Fruit fly (Drosophila melanogaster): ENCODE results near the gene Galphaf.

The Galphaf gene

dm6 chr3L:16667663-16668465, at the start of gene Galphaf (continued):
- TF ChIP-seq Scr (GFP tag; IDR thresholded peaks at IDR 0.05; ENCODE audit: partially characterized antibody) (no peak), GATAe (GFP tag; conservative IDR thresholded peaks at IDR 0.05) (0 out of 2 replicates have a peak, but pooled peaks have one; percentile 44), ham (GFP tag; IDR thresholded peaks at IDR 0.05) (no peak), Dll (GFP tag; IDR thresholded peaks at IDR 0.05; ENCODE audit: partially characterized antibody) (peak; percentile 17; the same call in 1 of the 4 replicates), sug (tag; optimal IDR thresholded peaks at IDR 0.05) (peak; percentile 54), kni (GFP tag; optimal IDR thresholded peaks at IDR 0.05) (no peak), CG1603 (tag; optimal IDR thresholded peaks at IDR 0.05) (no peak), org-1 (GFP tag; optimal IDR thresholded peaks at IDR 0.05) (no peak), dimm (GFP tag; IDR thresholded peaks at IDR 0.05) (no peak), CG32532 (GFP tag; IDR thresholded peaks at IDR 0.05) (0 out of 2 replicates have a peak, but pooled peaks have one; percentile 20), CG12659 (GFP tag; optimal IDR thresholded peaks at IDR 0.05) (peak; percentile 11), CG10654 (GFP tag; optimal IDR thresholded peaks at IDR 0.05) (no peak), cato (GFP tag; optimal IDR thresholded peaks at IDR 0.05; ENCODE audit: borderline replicate concordance) (no peak), Xbp1 (GFP tag; optimal IDR thresholded peaks at IDR 0.05) (no peak), CG3163 (GFP tag; optimal IDR thresholded peaks at IDR 0.05) (peak; percentile 89), cg (GFP tag; optimal IDR thresholded peaks at IDR 0.05) (peak; percentile 29), sr (GFP tag; IDR thresholded peaks at IDR 0.05) (peak; percentile 20; the same call in 1 of the 3 replicates), Fer2 (tag; optimal IDR thresholded peaks at IDR 0.05) (no peak), CG15601 (tag; optimal IDR thresholded peaks at IDR 0.05) (peak; percentile 53), wor (GFP tag; IDR thresholded peaks at IDR 0.05) (no peak), seq (GFP tag; IDR thresholded peaks at IDR 0.05) (no peak), Xrp1 (GFP tag; IDR thresholded peaks at IDR 0.05) (no peak), CG12942 (GFP tag; optimal IDR thresholded peaks at IDR 0.05) (no peak), Hand (GFP tag; optimal IDR thresholded peaks at IDR 0.05) (no peak), Usf (GFP tag; optimal IDR thresholded peaks at IDR 0.05) (no peak), Adf1 (GFP tag; IDR thresholded peaks at IDR 0.05) (no peak), lab (GFP tag; optimal IDR thresholded peaks at IDR 0.05) (peak; percentile 48), eve (GFP tag; optimal IDR thresholded peaks at IDR 0.05) (no peak), danr (GFP tag; IDR thresholded peaks at IDR 0.05) (no peak), CG1024 (GFP tag; IDR thresholded peaks at IDR 0.05) (no peak), CG12769 (tag; optimal IDR thresholded peaks at IDR 0.05) (no peak), CG11093 (GFP tag; IDR thresholded peaks at IDR 0.05) (no peak), CG13424 (tag; optimal IDR thresholded peaks at IDR 0.05) (no peak), CG2120 (GFP tag; optimal IDR thresholded peaks at IDR 0.05) (peak; percentile 14), Myb (GFP tag; optimal IDR thresholded peaks at IDR 0.05) (no peak), CG1647 (GFP tag; optimal IDR thresholded peaks at IDR 0.05) (no peak), CG17829 (tag; optimal IDR thresholded peaks at IDR 0.05) (no peak), Doc3 (GFP tag; IDR thresholded peaks at IDR 0.05; ENCODE audit: partially characterized antibody) (no peak), CG8944 (GFP tag; optimal IDR thresholded peaks at IDR 0.05) (no peak), gro (GFP tag; optimal IDR thresholded peaks at IDR 0.05) (peak; percentile 30), Sin3A (optimal IDR thresholded peaks at IDR 0.05) (no peak), CG4282 (GFP tag; optimal IDR thresholded peaks at IDR 0.05) (no peak)

All from whole organism, embryonic.